Fruit fly (Drosophila melanogaster): Measurements from ENCODE around the gene Dh44.

Dh44 gene

DNA sequence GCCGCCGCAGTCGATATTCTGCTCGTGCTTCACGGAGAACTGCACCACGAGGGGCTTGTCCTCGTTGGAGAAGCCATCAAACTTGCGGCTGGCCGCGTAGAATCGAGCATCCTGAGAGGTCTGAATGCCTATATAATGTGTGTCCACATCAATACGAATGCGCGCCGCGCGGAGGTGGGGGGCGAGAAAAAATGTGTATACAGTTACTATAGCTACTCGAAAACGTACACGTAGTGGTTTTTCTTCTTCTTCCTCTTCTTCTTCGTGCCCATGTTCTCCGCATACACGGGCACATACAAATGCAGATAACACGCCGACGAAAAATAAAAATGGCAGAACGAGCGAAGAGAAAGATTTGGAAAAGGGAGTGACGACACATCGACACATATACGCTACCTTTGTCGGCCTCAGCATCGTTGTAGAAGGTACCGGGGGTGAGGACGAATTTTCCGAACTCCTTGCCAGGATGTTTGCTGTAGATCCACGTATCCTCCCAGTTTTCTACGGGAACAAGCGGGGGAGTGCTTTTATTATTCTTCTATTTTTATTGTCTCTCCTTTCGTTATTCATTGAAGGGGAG is 7.8 kb upstream of the Dh44 start:
- TF ChIP-seq tj (GFP tag; optimal IDR thresholded peaks at IDR 0.05), result peak; percentile 74
- no peak for TF ChIP-seq CG14711 (tag; optimal IDR thresholded peaks at IDR 0.05)
- no peak for TF ChIP-seq bab1 (GFP tag; optimal IDR thresholded peaks at IDR 0.05)
- TF ChIP-seq cic (GFP tag; optimal IDR thresholded peaks at IDR 0.05), result peak; percentile 97
- peak; percentile 49 for TF ChIP-seq ovo (GFP tag; optimal IDR thresholded peaks at IDR 0.05)
- TF ChIP-seq Mnt (GFP tag; optimal IDR thresholded peaks at IDR 0.05), result peak; percentile 70

DNA sequence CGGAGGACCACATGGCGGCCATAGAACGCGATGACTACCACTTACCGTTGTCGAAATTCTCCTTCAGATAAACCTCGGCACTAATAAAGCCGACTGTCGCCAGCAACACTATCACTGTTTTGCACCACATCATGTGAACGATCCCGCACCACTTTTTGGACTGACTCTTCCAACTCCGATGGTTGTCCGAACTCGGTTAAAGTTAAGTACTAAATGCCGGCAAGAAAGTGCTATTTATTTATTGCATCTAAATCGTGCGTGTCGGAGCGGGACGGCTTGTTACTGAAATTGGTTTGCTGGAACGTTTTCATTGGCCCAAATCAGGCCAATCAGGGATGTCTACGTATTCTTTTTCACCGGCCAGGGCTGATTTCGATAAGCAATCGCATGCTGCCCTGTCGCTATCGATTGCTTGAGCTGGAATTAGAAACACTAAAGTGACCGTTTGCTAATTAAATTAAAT is 7.3 kb upstream of the Dh44 start, which contains the start of gene Calr:
Gene Calr (minus strand): TSS at position 219 of the 463 bp plus-strand sequence.
- TF ChIP-seq pad (GFP tag; optimal IDR thresholded peaks at IDR 0.05) (peak; percentile 42), CG7045 (GFP tag; optimal IDR thresholded peaks at IDR 0.05) (peak; percentile 47), CG14711 (tag; optimal IDR thresholded peaks at IDR 0.05) (peak; percentile 46), cic (GFP tag; optimal IDR thresholded peaks at IDR 0.05) (peak; percentile 19), toe (GFP tag; optimal IDR thresholded peaks at IDR 0.05) (no peak), Hr96 (GFP tag; optimal IDR thresholded peaks at IDR 0.05) (no peak), kay (GFP tag; ENCODE audit: borderline replicate concordance) (no peak), CG11617 (GFP tag; optimal IDR thresholded peaks at IDR 0.05) (no peak), tj (GFP tag; optimal IDR thresholded peaks at IDR 0.05) (no peak), Mnt (GFP tag; optimal IDR thresholded peaks at IDR 0.05) (peak; percentile 87), Crg-1 (GFP tag; optimal IDR thresholded peaks at IDR 0.05) (peak; percentile 61), bab1 (GFP tag; optimal IDR thresholded peaks at IDR 0.05) (peak; percentile 65), ovo (GFP tag; optimal IDR thresholded peaks at IDR 0.05) (no peak), cnc (optimal IDR thresholded peaks at IDR 0.05) (no peak), Clk (GFP tag; optimal IDR thresholded peaks at IDR 0.05) (no peak), CG33017 (tag; optimal IDR thresholded peaks at IDR 0.05) (peak; percentile 59), CG12768 (GFP tag; optimal IDR thresholded peaks at IDR 0.05) (peak; percentile 76), CG1620 (GFP tag; optimal IDR thresholded peaks at IDR 0.05) (peak; percentile 19), CG7101 (tag; optimal IDR thresholded peaks at IDR 0.05) (peak; percentile 65), CG5204 (GFP tag; optimal IDR thresholded peaks at IDR 0.05) (no peak)

DNA sequence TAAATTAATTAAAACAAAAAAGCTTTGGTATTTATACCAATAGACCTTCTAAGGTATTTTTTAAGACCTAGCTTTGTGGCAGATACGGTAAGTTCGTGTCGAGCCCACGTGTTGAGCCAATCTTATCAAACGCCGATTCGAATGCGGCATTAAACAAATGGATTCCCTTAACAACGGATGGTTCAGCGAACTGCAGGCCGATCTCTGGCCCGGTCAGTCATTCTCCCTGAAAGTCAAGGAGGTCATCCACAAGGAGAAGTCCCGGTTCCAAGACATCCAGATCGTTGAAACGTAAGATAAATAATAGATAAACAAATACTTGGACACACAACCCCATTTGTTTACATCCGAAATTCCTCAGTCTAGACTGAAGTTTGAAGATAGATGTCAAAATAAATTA is 6.4 kb upstream of the Dh44 start, which contains the start of gene SpdS:
Gene SpdS (plus strand): TSS at position 78 of the 400 bp plus-strand sequence.
- TF ChIP-seq Crg-1 (GFP tag; optimal IDR thresholded peaks at IDR 0.05) (no peak), Mnt (GFP tag; optimal IDR thresholded peaks at IDR 0.05) (peak; percentile 98)

DNA sequence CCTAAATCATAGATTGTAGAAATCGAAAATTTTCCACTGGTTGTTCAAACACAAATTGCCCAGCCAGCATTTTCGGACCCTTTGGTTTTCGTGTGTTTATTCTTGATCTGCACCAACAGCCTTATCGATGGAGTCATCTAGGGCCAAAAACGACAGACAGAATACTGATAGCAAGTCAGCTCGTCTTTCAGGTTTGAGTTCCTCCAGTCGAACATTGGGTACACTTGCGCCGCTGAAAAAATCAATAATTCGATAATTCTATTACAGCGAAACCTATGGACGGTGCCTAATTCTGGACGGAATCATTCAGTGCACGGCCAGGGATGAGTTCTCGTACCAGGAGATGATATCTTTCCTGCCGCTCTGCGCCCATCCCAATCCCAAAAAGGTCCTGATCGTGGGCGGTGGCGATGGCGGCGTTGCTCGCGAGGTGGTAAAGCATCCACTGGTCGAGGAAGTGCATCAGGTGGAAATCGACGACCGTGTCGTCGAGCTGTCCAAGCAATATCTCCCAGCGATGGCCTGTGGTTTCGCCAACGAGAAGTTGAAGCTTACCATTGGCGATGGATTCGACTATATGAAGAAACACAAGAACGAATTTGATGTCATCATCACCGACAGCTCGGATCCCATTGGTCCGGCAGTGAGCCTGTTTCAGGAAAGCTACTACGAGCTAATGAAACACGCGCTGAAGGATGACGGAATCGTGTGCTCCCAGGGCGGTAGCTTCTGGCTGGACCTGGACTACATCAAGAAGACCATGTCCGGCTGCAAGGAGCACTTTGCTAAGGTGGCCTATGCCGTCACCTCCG is 5.7 kb upstream of the Dh44 start:
- TF ChIP-seq CG1620 (GFP tag; optimal IDR thresholded peaks at IDR 0.05) (no peak), CG11617 (GFP tag; optimal IDR thresholded peaks at IDR 0.05) (no peak), Hr96 (GFP tag; optimal IDR thresholded peaks at IDR 0.05) (no peak), CG33017 (tag; optimal IDR thresholded peaks at IDR 0.05) (no peak), tj (GFP tag; optimal IDR thresholded peaks at IDR 0.05) (peak; percentile 42), Mnt (GFP tag; optimal IDR thresholded peaks at IDR 0.05) (no peak)

DNA sequence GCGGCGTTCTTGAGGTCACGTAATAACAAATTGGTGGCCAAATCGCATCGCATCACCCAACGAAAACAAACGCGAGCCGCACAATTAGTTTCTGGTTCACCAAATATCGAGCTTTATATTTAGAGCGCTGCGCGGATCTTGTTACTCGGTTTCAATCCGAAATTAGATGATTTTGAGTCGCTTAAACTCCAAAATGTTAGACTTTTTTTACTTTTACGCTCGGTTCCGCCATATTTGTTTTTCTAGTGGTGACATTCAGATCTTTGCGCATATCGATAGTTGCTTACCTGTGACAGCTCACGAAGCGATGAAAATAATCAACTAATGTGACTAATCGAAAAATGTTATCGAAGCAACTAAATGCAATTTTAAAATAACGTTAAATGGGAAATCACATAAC is 621 bp upstream of the Dh44 start, which contains the start of gene Scm:
Gene Scm (minus strand): TSS at position 251 of the 400 bp plus-strand sequence.
- TF ChIP-seq bab1 (GFP tag; optimal IDR thresholded peaks at IDR 0.05) (peak; percentile 55), Mnt (GFP tag; optimal IDR thresholded peaks at IDR 0.05) (peak; percentile 16), CG14711 (tag; optimal IDR thresholded peaks at IDR 0.05) (peak; percentile 15), CG5204 (GFP tag; optimal IDR thresholded peaks at IDR 0.05) (no peak), pad (GFP tag; optimal IDR thresholded peaks at IDR 0.05) (no peak), CG7101 (tag; optimal IDR thresholded peaks at IDR 0.05) (peak; percentile 15)

DNA sequence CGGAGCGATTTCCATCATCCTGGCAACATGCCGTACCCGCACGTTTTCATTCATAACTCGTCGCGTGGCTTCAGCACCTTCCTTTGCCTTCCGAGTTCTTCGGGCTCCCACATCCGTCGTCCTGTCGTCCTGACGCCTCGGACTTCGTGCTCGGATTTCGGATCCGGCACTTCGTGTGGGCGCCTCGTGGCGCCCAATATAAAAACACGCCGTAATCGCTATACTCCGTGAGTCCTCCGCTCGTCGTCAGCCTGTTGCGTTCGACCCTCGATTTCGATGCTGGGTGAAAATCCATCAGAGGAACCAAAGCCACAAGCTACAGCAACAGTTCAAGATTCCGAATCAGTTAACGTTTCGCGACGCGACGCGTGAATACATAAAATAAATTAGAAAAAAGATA is 2.3 kb downstream of the Dh44 start:
- TF ChIP-seq CG14711 (tag; optimal IDR thresholded peaks at IDR 0.05), result no peak
- TF ChIP-seq CG7045 (GFP tag; optimal IDR thresholded peaks at IDR 0.05), result no peak
- no peak for TF ChIP-seq cnc (optimal IDR thresholded peaks at IDR 0.05)
- TF ChIP-seq CG33017 (tag; optimal IDR thresholded peaks at IDR 0.05), result no peak
- TF ChIP-seq cic (GFP tag; optimal IDR thresholded peaks at IDR 0.05), result no peak
- TF ChIP-seq CG5204 (GFP tag; optimal IDR thresholded peaks at IDR 0.05), result no peak
- TF ChIP-seq pad (GFP tag; optimal IDR thresholded peaks at IDR 0.05), result no peak
- no peak for TF ChIP-seq Crg-1 (GFP tag; optimal IDR thresholded peaks at IDR 0.05)
- no peak for TF ChIP-seq toe (GFP tag; optimal IDR thresholded peaks at IDR 0.05)
- no peak for TF ChIP-seq CG12768 (GFP tag; optimal IDR thresholded peaks at IDR 0.05)
- TF ChIP-seq kay (GFP tag; ENCODE audit: borderline replicate concordance), result no peak
- no peak for TF ChIP-seq CG7101 (tag; optimal IDR thresholded peaks at IDR 0.05)
- TF ChIP-seq bab1 (GFP tag; optimal IDR thresholded peaks at IDR 0.05), result no peak
- TF ChIP-seq Hr96 (GFP tag; optimal IDR thresholded peaks at IDR 0.05), result no peak

DNA sequence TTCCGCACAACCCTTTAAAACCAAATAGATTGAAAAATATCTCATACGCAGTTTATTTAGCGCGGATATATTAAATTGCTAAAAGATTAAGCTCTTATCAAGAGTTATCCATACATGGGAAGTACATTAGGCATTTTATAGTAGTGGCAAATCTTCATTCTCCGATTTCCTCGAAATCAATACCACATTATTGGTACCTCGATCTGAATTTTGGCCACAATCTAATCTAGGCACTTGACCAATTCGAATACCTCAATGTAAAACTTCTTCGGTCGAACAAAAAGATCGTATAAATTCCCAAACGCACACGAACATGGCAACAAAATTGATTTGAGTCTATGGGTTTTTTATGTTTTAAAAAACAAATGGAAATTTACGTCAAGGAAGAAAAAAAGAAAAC is 6.0 kb downstream of the Dh44 start:
- no peak for TF ChIP-seq CG14711 (tag; optimal IDR thresholded peaks at IDR 0.05)
- TF ChIP-seq cnc (optimal IDR thresholded peaks at IDR 0.05), result no peak
- TF ChIP-seq CG1620 (GFP tag; optimal IDR thresholded peaks at IDR 0.05), result no peak
- no peak for TF ChIP-seq Mnt (GFP tag; optimal IDR thresholded peaks at IDR 0.05)
- TF ChIP-seq CG5204 (GFP tag; optimal IDR thresholded peaks at IDR 0.05), result no peak
- TF ChIP-seq CG33017 (tag; optimal IDR thresholded peaks at IDR 0.05), result no peak
- TF ChIP-seq CG11617 (GFP tag; optimal IDR thresholded peaks at IDR 0.05), result no peak
- no peak for TF ChIP-seq Hr96 (GFP tag; optimal IDR thresholded peaks at IDR 0.05)
- TF ChIP-seq CG12768 (GFP tag; optimal IDR thresholded peaks at IDR 0.05), result no peak
- no peak for TF ChIP-seq cic (GFP tag; optimal IDR thresholded peaks at IDR 0.05)
- no peak for TF ChIP-seq Crg-1 (GFP tag; optimal IDR thresholded peaks at IDR 0.05)
- TF ChIP-seq toe (GFP tag; optimal IDR thresholded peaks at IDR 0.05), result no peak
- TF ChIP-seq tj (GFP tag; optimal IDR thresholded peaks at IDR 0.05), result no peak
- TF ChIP-seq CG7045 (GFP tag; optimal IDR thresholded peaks at IDR 0.05), result no peak
- no peak for TF ChIP-seq ovo (GFP tag; optimal IDR thresholded peaks at IDR 0.05)
- TF ChIP-seq Clk (GFP tag; optimal IDR thresholded peaks at IDR 0.05), result no peak
- no peak for TF ChIP-seq CG7101 (tag; optimal IDR thresholded peaks at IDR 0.05)
